Worm (Caenorhabditis elegans) whole organism, mixed stage, embryonic: ENCODE measurements around the gene athp-3.

Experiments used
- M03D4.4 ChIP-seq: sonication (generic microtip); optimal IDR thresholded peaks from 2 replicates; lab custom pipeline; 2017; ENCODE audit warnings: mild to moderate bottlenecking, missing genetic modification characterization, missing compliant biosample characterization
- bed-3 ChIP-seq: fragments of 200-800 bp; sonication (Bioruptor generic); optimal IDR thresholded peaks from 3 replicates; lab custom pipeline; 2018; ENCODE audit warnings: mild to moderate bottlenecking, missing genetic modification characterization, moderate library complexity, missing compliant biosample characterization
- blmp-1 ChIP-seq: fragments of 150-350 bp; optimal IDR thresholded peaks from 2 replicates; lab custom pipeline; 2014; ENCODE audit warnings: missing biosample characterization, missing genetic modification characterization
- ceh-43 ChIP-seq: fragments of 200-800 bp; sonication (Bioruptor generic); optimal IDR thresholded peaks from 2 replicates; lab custom pipeline; 2018; ENCODE audit warnings: mild to moderate bottlenecking, missing genetic modification characterization, moderate library complexity, missing compliant biosample characterization
- ceh-83 ChIP-seq: fragments of 200-800 bp; sonication (Bioruptor generic); optimal IDR thresholded peaks from 2 replicates; lab custom pipeline; 2018; ENCODE audit warnings: mild to moderate bottlenecking, missing genetic modification characterization, missing compliant biosample characterization
- ces-1 ChIP-seq: fragments of 150-350 bp; optimal IDR thresholded peaks from 2 replicates; lab custom pipeline; 2014; ENCODE audit warnings: missing biosample characterization, missing genetic modification reagents, missing genetic modification characterization
- cnd-1 ChIP-seq: fragments of 200-800 bp; sonication (Bioruptor generic); optimal IDR thresholded peaks from 2 replicates; lab custom pipeline; 2018; ENCODE audit warnings: mild to moderate bottlenecking, missing genetic modification characterization, missing compliant biosample characterization
- drap-1 ChIP-seq: fragments of 200-800 bp; sonication (Bioruptor generic); optimal IDR thresholded peaks from 3 replicates; lab custom pipeline; 2018; ENCODE audit warnings: mild to moderate bottlenecking, missing genetic modification characterization, missing compliant biosample characterization
- elt-1 ChIP-seq: sonication (generic microtip); optimal IDR thresholded peaks from 2 replicates; lab custom pipeline; 2017; ENCODE audit warnings: missing genetic modification characterization, mild to moderate bottlenecking, missing compliant biosample characterization, antibody characterized with exemption, moderate library complexity, borderline replicate concordance; ENCODE audit not compliant: insufficient read depth
- elt-3 ChIP-seq: fragments of 150-350 bp; optimal IDR thresholded peaks from 2 replicates; lab custom pipeline; 2014; ENCODE audit warnings: missing biosample characterization, missing genetic modification characterization
- flh-1 ChIP-seq: fragments of 200-800 bp; sonication (Bioruptor generic); optimal IDR thresholded peaks from 2 replicates; lab custom pipeline; 2018; ENCODE audit warnings: mild to moderate bottlenecking, missing genetic modification characterization, moderate library complexity, missing compliant biosample characterization
- ham-2 ChIP-seq: fragments of 200-800 bp; sonication (Bioruptor generic); optimal IDR thresholded peaks from 2 replicates; lab custom pipeline; 2018; ENCODE audit warnings: mild to moderate bottlenecking, missing genetic modification characterization, missing compliant biosample characterization
- hlh-1 ChIP-seq: fragments of 150-350 bp; optimal IDR thresholded peaks from 2 replicates; lab custom pipeline; 2014; ENCODE audit warnings: missing biosample characterization, missing genetic modification reagents, missing genetic modification characterization
- lin-13 ChIP-seq: fragments of 150-350 bp; optimal IDR thresholded peaks from 2 replicates; lab custom pipeline; 2014; ENCODE audit warnings: missing biosample characterization, missing genetic modification characterization
- lin-32 ChIP-seq: fragments of 200-800 bp; sonication (Bioruptor generic); optimal IDR thresholded peaks from 2 replicates; lab custom pipeline; 2018; ENCODE audit warnings: mild to moderate bottlenecking, missing genetic modification characterization, missing compliant biosample characterization
- lsy-2 ChIP-seq: fragments of 150-350 bp; optimal IDR thresholded peaks from 2 replicates; lab custom pipeline; 2014; ENCODE audit warnings: missing biosample characterization, missing genetic modification characterization
- mab-5 ChIP-seq: fragments of 150-350 bp; optimal IDR thresholded peaks from 2 replicates; lab custom pipeline; 2014; ENCODE audit warnings: missing biosample characterization, missing genetic modification characterization
- mep-1 ChIP-seq: fragments of 150-350 bp; optimal IDR thresholded peaks from 2 replicates; lab custom pipeline; 2017; ENCODE audit warnings: missing biosample characterization, missing genetic modification reagents, missing genetic modification characterization, inconsistent platforms
- mls-2 ChIP-seq: sonication (generic microtip); optimal IDR thresholded peaks from 2 replicates; lab custom pipeline; 2016; ENCODE audit warnings: mild to moderate bottlenecking, missing genetic modification characterization, moderate library complexity, missing compliant biosample characterization
- nhr-12 ChIP-seq: fragments of 150-350 bp; optimal IDR thresholded peaks from 2 replicates; lab custom pipeline; 2014; ENCODE audit warnings: missing biosample characterization, missing genetic modification characterization
- nhr-2 ChIP-seq: fragments of 150-350 bp; optimal IDR thresholded peaks from 2 replicates; lab custom pipeline; 2014; ENCODE audit warnings: missing biosample characterization, missing genetic modification characterization
- nhr-237 ChIP-seq: fragments of 150-350 bp; optimal IDR thresholded peaks from 2 replicates; lab custom pipeline; 2014; ENCODE audit warnings: missing biosample characterization, missing genetic modification characterization
- nhr-28 ChIP-seq: fragments of 150-350 bp; optimal IDR thresholded peaks from 2 replicates; lab custom pipeline; 2014; ENCODE audit warnings: missing biosample characterization, missing genetic modification characterization
- nhr-76 ChIP-seq: sonication (generic microtip); optimal IDR thresholded peaks from 2 replicates; lab custom pipeline; 2017; ENCODE audit warnings: missing biosample characterization, missing genetic modification characterization
- pha-4 ChIP-seq: fragments of 150-350 bp; optimal IDR thresholded peaks from 2 replicates; lab custom pipeline; 2018; ENCODE audit warnings: missing biosample characterization, missing genetic modification reagents, missing genetic modification characterization
- sem-2 ChIP-seq: fragments of 200-800 bp; sonication (Bioruptor generic); optimal IDR thresholded peaks from 2 replicates; lab custom pipeline; 2018; ENCODE audit warnings: mild to moderate bottlenecking, missing genetic modification characterization, missing compliant biosample characterization
- snpc-4 ChIP-seq: fragments of 150-350 bp; optimal IDR thresholded peaks from 2 replicates; lab custom pipeline; 2014; ENCODE audit warnings: missing biosample characterization, missing genetic modification characterization
- sptf-1 ChIP-seq: sonication (generic microtip); optimal IDR thresholded peaks from 2 replicates; lab custom pipeline; 2017; ENCODE audit warnings: mild to moderate bottlenecking, missing genetic modification characterization, moderate library complexity, missing compliant biosample characterization
- tbx-8 ChIP-seq: fragments of 200-800 bp; sonication (Bioruptor generic); optimal IDR thresholded peaks from 2 replicates; lab custom pipeline; 2018; ENCODE audit warnings: mild to moderate bottlenecking, missing genetic modification characterization, moderate library complexity, missing compliant biosample characterization
- unc-120 ChIP-seq: sonication (generic microtip); optimal IDR thresholded peaks from 2 replicates; lab custom pipeline; 2017; ENCODE audit warnings: missing genetic modification characterization, missing compliant biosample characterization; ENCODE audit not compliant: poor library complexity, severe bottlenecking
- unc-39 ChIP-seq: fragments of 150-350 bp; optimal IDR thresholded peaks from 2 replicates; lab custom pipeline; 2014; ENCODE audit warnings: missing biosample characterization, missing genetic modification characterization
- unc-62 ChIP-seq: fragments of 150-350 bp; optimal IDR thresholded peaks from 2 replicates; lab custom pipeline; 2014; ENCODE audit warnings: missing biosample characterization, missing genetic modification reagents, missing genetic modification characterization
- zip-8 ChIP-seq: fragments of 150-350 bp; optimal IDR thresholded peaks from 2 replicates; lab custom pipeline; 2014; ENCODE audit warnings: missing biosample characterization, missing genetic modification characterization

Gene athp-3

DNA sequence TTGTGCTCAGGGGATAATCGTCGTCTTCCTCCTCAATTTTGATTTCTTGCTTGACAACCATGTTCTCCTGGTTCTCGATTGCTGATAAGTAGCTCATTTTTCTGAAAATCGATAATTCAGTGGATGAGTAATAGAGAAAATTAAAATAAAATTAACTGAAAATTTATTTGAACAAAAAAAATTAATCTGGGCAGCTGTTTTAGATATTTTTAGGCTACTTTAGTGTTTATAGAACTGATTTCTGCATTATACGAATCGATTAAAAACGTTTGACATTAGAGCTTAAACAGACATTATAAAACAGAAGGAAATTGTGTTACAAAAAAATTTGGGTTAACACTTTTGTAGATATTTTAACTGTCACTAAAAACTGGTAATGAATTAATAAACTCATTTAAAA, at the start of gene athp-3:
athp-3 (minus strand) TSS at position 101 of the 400 bp plus-strand sequence.
- TF ChIP-seq pha-4 (tag; lab: Kevin White, UChicago), result no peak
- no peak for TF ChIP-seq ceh-43 (GFP tag; lab: Kevin White, UChicago)
- no peak for TF ChIP-seq mab-5 (tag; lab: Kevin White, UChicago)
- TF ChIP-seq nhr-12 (tag; lab: Kevin White, UChicago), result no peak
- no peak for TF ChIP-seq ceh-83 (GFP tag; lab: Kevin White, UChicago)
- TF ChIP-seq lsy-2, result no peak
- no peak for TF ChIP-seq nhr-76 (tag; lab: Kevin White, UChicago)

DNA sequence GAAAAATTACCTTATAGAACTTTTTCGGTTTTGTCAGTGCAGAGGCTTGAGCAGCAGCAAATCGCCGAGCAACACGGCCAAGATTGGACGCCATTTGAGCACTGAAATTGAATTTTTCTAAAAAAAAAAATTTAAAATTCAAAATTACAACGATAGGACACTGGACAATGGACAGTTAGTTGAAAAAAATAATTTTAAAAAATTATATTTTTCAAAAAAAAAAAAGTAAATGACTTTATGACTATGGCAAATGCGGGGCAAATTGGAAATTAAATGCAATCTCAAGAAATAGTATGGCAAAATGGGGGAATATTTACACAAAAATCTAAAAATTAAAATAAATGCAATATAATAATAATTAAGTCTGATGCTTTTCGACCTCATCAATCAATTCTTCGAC, 48.0 kb upstream of the athp-3 start, which contains the start of gene Y116A8C.27:
Y116A8C.27 (minus strand) TSS at position 101 of the 400 bp plus-strand sequence.
- TF ChIP-seq mep-1 (tag; lab: Kevin White, UChicago) (no peak), ceh-83 (GFP tag; lab: Kevin White, UChicago) (no peak), zip-8 (tag; lab: Kevin White, UChicago) (no peak), elt-1 (tag; lab: Kevin White, UChicago) (no peak), sem-2 (GFP tag; lab: Kevin White, UChicago) (no peak), unc-39 (tag; lab: Kevin White, UChicago) (no peak), elt-3 (tag; lab: Kevin White, UChicago) (no peak), nhr-237 (tag; lab: Kevin White, UChicago) (no peak), ham-2 (GFP tag; lab: Kevin White, UChicago) (no peak), unc-62 (GFP tag; lab: Kevin White, UChicago) (no peak), mls-2 (tag; lab: Kevin White, UChicago) (no peak), sptf-1 (no peak), M03D4.4 (tag; lab: Kevin White, UChicago) (no peak), nhr-12 (tag; lab: Kevin White, UChicago) (no peak), ceh-43 (GFP tag; lab: Kevin White, UChicago) (no peak), nhr-2 (tag; lab: Kevin White, UChicago) (no peak), lsy-2 (no peak), snpc-4 (tag; lab: Kevin White, UChicago) (no peak), nhr-76 (tag; lab: Kevin White, UChicago) (no peak)

- TF ChIP-seq elt-1 (tag; lab: Kevin White, UChicago), result no peak
- TF ChIP-seq cnd-1, result no peak
- no peak for TF ChIP-seq nhr-2 (tag; lab: Kevin White, UChicago)
- no peak for TF ChIP-seq nhr-12 (tag; lab: Kevin White, UChicago)
- TF ChIP-seq unc-120, result no peak
- no peak for TF ChIP-seq nhr-237 (tag; lab: Kevin White, UChicago)
- no peak for TF ChIP-seq lin-13 (tag; lab: Kevin White, UChicago)
- TF ChIP-seq mep-1 (tag; lab: Kevin White, UChicago), result no peak
- TF ChIP-seq unc-39 (tag; lab: Kevin White, UChicago), result no peak
- TF ChIP-seq sem-2 (GFP tag; lab: Kevin White, UChicago), result no peak
- no peak for TF ChIP-seq unc-62 (GFP tag; lab: Kevin White, UChicago)
- TF ChIP-seq ham-2 (GFP tag; lab: Kevin White, UChicago), result no peak
- TF ChIP-seq lsy-2, result no peak
- no peak for TF ChIP-seq hlh-1 (tag; lab: Kevin White, UChicago)
- TF ChIP-seq ceh-83 (GFP tag; lab: Kevin White, UChicago), result no peak
- no peak for TF ChIP-seq mls-2 (tag; lab: Kevin White, UChicago)
- no peak for TF ChIP-seq snpc-4 (tag; lab: Kevin White, UChicago)
- no peak for TF ChIP-seq tbx-8 (GFP tag; lab: Kevin White, UChicago)
- TF ChIP-seq, all 35 proteins: peak for 0
Observed at ce11 chrIV:17093701-17094100, 45.5 kb upstream of the athp-3 start, which contains the start of gene Y116A8C.29. TSS of gene Y116A8C.29 (plus strand) at chrIV:17094028.

DNA sequence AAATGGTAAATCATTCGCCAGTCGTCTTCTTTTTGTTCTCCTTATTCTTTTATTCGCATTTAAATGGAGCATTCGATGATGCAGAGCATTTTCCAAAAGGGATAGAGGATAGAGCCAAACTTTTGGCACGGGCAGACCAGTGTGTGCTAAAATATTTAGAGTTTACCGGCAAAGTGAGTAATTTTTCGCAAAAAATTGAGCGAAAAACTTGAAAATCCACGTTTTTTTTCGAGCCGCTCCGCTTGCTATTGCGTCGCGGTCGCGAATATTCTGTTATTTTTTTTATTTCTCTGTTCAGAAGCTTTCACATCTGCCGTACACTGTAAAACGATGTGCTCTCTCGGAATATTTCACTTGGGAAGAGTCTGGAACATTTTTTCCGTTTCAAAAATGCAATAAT, 40.7 kb upstream of the athp-3 start, which contains the start of gene Y116A8C.43:
Y116A8C.43 (plus strand) TSS at position 3 of the 400 bp plus-strand sequence.
- no peak for TF ChIP-seq ces-1 (GFP tag; lab: Kevin White, UChicago)
- TF ChIP-seq unc-120, result no peak
- TF ChIP-seq unc-62 (GFP tag; lab: Kevin White, UChicago), result no peak
- TF ChIP-seq bed-3 (GFP tag; lab: Kevin White, UChicago), result no peak

DNA sequence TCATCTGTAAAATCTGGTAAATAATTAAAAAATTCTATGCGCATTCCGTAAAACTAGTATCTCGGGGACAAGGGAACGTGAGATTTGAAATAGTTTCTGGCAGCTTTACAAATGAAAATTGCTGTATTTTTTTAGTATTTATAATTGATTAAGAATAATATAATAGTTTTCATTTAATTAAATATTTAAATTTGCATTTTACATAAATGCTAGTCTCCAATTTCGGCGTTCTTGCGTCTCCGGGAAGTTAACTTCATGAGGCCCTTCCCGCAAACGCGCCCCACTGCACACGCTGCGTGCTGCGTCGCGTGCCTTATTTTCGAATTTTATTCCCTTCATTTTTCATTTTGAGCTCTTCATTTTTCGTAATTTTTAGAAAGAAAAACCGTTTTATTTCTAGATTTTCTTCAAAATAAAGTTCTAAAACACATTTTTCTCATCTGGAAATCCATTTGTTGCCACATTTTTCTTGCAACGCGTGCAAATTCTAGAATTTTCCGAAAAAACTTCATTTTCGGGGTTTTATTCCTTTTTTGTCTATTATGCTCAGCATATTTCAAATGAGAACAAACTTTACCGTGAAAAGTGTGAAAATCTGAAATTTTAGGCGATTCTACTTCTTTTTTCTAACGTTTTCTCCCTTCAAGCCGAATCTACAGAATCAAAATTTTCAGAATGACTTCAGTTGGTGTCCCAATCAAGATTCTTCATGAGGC, 39.4 kb upstream of the athp-3 start, which contains the start of the genes snx-13 and snr-1:
snx-13 (minus strand) TSS at position 55 of the 716 bp plus-strand sequence.
snr-1 (plus strand) TSS at position 666 of the 716 bp plus-strand sequence.
- TF ChIP-seq cnd-1 (peak; percentile 92), sem-2 (GFP tag; lab: Kevin White, UChicago) (peak; percentile 80), ceh-43 (GFP tag; lab: Kevin White, UChicago) (peak; percentile 82), ces-1 (GFP tag; lab: Kevin White, UChicago) (peak; percentile 71), sptf-1 (peak; percentile 98), nhr-28 (no peak), tbx-8 (GFP tag; lab: Kevin White, UChicago) (peak; percentile 90), M03D4.4 (tag; lab: Kevin White, UChicago) (peak; percentile 88), blmp-1 (tag; lab: Kevin White, UChicago) (no peak), lin-13 (tag; lab: Kevin White, UChicago) (peak; percentile 66), pha-4 (tag; lab: Kevin White, UChicago) (peak; percentile 50), snpc-4 (tag; lab: Kevin White, UChicago) (no peak), unc-62 (GFP tag; lab: Kevin White, UChicago) (no peak), hlh-1 (tag; lab: Kevin White, UChicago) (no peak), bed-3 (GFP tag; lab: Kevin White, UChicago) (peak; percentile 82), unc-39 (tag; lab: Kevin White, UChicago) (no peak), drap-1 (GFP tag; lab: Kevin White, UChicago) (peak; percentile 87), elt-3 (tag; lab: Kevin White, UChicago) (no peak), lin-32 (peak; percentile 84), nhr-2 (tag; lab: Kevin White, UChicago) (no peak), flh-1 (GFP tag; lab: Kevin White, UChicago) (peak; percentile 33), mls-2 (tag; lab: Kevin White, UChicago) (peak; percentile 86), ceh-83 (GFP tag; lab: Kevin White, UChicago) (peak; percentile 90), elt-1 (tag; lab: Kevin White, UChicago) (no peak), mep-1 (tag; lab: Kevin White, UChicago) (peak; percentile 77), nhr-76 (tag; lab: Kevin White, UChicago) (no peak), zip-8 (tag; lab: Kevin White, UChicago) (no peak)
